Worm (Caenorhabditis elegans) whole organism, young adult: ENCODE data around the gene mab-3.

ENCODE experiments used
- C06A6.2 ChIP-seq: fragments of 200-800 bp; sonication (Bioruptor generic); conservative IDR thresholded peaks from 2 replicates; pipeline ENCODE4 v1.3.6; 2022; ENCODE audit warnings: missing genetic modification characterization, missing compliant biosample characterization
- F10E7.11 ChIP-seq: sonication (generic microtip); optimal IDR thresholded peaks from 2 replicates; lab custom pipeline; 2017; ENCODE audit warnings: mild to moderate bottlenecking, missing genetic modification characterization, moderate library complexity, missing compliant biosample characterization
- nhr-179 ChIP-seq: sonication (generic microtip); optimal IDR thresholded peaks from 2 replicates; lab custom pipeline; 2016; ENCODE audit warnings: mild to moderate bottlenecking, missing genetic modification characterization, missing compliant biosample characterization
- nhr-80 ChIP-seq: sonication (generic microtip); optimal IDR thresholded peaks from 2 replicates; lab custom pipeline; 2016; ENCODE audit warnings: missing genetic modification characterization, missing compliant biosample characterization
- pha-4 ChIP-seq: fragments of 150-350 bp; sonication (generic microtip); optimal IDR thresholded peaks from 2 replicates; lab custom pipeline; 2014; ENCODE audit warnings: missing biosample characterization, missing genetic modification reagents, missing genetic modification characterization
- sea-2 ChIP-seq: fragments of 200-800 bp; sonication (Bioruptor generic); IDR thresholded peaks from 2 replicates; pipeline ENCODE4 v1.3.6; 2022; ENCODE audit warnings: missing genetic modification characterization, missing compliant biosample characterization
- snpc-4 ChIP-seq, 5 experiments: fragments of 150-350 bp in 1 of 5; sonication (generic microtip) in 4 of 5; optimal IDR thresholded peaks; 2 replicates each; lab custom pipeline; 2014 to 2018; ENCODE audit warnings: missing genetic modification characterization in 5 of 5, missing biosample characterization in 3 of 5, antibody characterized with exemption in 2 of 5, mild to moderate bottlenecking in 2 of 5, missing compliant biosample characterization in 2 of 5, missing genotype in 2 of 5, moderate library complexity in 2 of 5, missing genetic modification reagents in 1 of 5
- xnd-1 ChIP-seq: sonication (generic microtip); optimal IDR thresholded peaks from 2 replicates; lab custom pipeline; 2016; ENCODE audit warnings: missing genotype, missing genetic modification reagents, missing genetic modification characterization, missing compliant biosample characterization

ce11 chrII:9781842-9782241 is 49.9 kb downstream of the mab-3 start, which contains the start of gene cyp-13A1:
- TF ChIP-seq snpc-4 (GFP tag; optimal IDR thresholded peaks at IDR 0.05; lab: Kevin White, UChicago), result no peak
- no peak for TF ChIP-seq snpc-4 (tag; optimal IDR thresholded peaks at IDR 0.05; lab: Kevin White, UChicago)
- TF ChIP-seq C06A6.2, result no peak
- TF ChIP-seq nhr-179 (tag; lab: Kevin White, UChicago), result no peak
- no peak for TF ChIP-seq sea-2 (GFP tag; lab: Robert Waterston, UW)
- no peak for TF ChIP-seq xnd-1 (tag; lab: Kevin White, UChicago)
- TF ChIP-seq nhr-80 (tag; lab: Kevin White, UChicago), result peak; percentile 55
- TF ChIP-seq F10E7.11 (tag; lab: Kevin White, UChicago), result no peak
- no peak for TF ChIP-seq pha-4
